Worm (Caenorhabditis elegans) whole organism, young adult: ENCODE data around the gene E02H4.4.

Source experiments
- B0336.3 ChIP-seq: fragments of 200-800 bp; sonication (Bioruptor generic); IDR thresholded peaks from 2 replicates; pipeline ENCODE4 v1.3.6; 2022; ENCODE audit warnings: missing genetic modification characterization, missing compliant biosample characterization
- attf-3 ChIP-seq: fragments of 200-800 bp; sonication (Bioruptor generic); conservative IDR thresholded peaks from 2 replicates; pipeline ENCODE4 v1.3.6; 2022; ENCODE audit warnings: missing genetic modification reagents, missing genetic modification characterization, missing compliant biosample characterization
- hsf-1 ChIP-seq: fragments of 200-800 bp; sonication (Bioruptor generic); IDR thresholded peaks from 2 replicates; pipeline ENCODE4 v1.3.6; 2022; ENCODE audit warnings: missing genetic modification reagents, missing genetic modification characterization, missing compliant biosample characterization
- nhr-80 ChIP-seq: sonication (generic microtip); optimal IDR thresholded peaks from 2 replicates; lab custom pipeline; 2016; ENCODE audit warnings: missing genetic modification characterization, missing compliant biosample characterization
- unc-62 ChIP-seq: fragments of 150-350 bp; optimal IDR thresholded peaks from 2 replicates; lab custom pipeline; 2014; ENCODE audit warnings: missing biosample characterization, missing genetic modification reagents, missing genetic modification characterization

ce11 chrX:14296559-14296958, 38.8 kb downstream of the E02H4.4 start, which contains the start of gene madd-3:
- TF ChIP-seq attf-3 (GFP tag; lab: Robert Waterston, UW) (no peak), nhr-80 (no peak), B0336.3 (no peak), unc-62 (GFP tag; lab: Kevin White, UChicago) (no peak), hsf-1 (GFP tag; lab: Robert Waterston, UW) (no peak)
